Worm (Caenorhabditis elegans) whole organism, midembryonic: ENCODE data around the gene F32D8.13.

Experiments used
- T22C8.4 ChIP-seq: fragments of 200-800 bp; sonication (Bioruptor generic); IDR thresholded peaks from 2 replicates; pipeline ENCODE4 v1.3.6; 2022; ENCODE audit warnings: missing genetic modification characterization, missing compliant biosample characterization
- cog-1 ChIP-seq: sonication (generic microtip); optimal IDR thresholded peaks from 2 replicates; lab custom pipeline; 2016; ENCODE audit warnings: missing genetic modification characterization, missing compliant biosample characterization
- flt-1 ChIP-seq: fragments of 200-800 bp; sonication (Bioruptor generic); IDR thresholded peaks from 2 replicates; pipeline ENCODE4 v1.3.6; 2022; ENCODE audit warnings: missing genetic modification characterization, missing compliant biosample characterization
- klf-2 ChIP-seq: fragments of 200-800 bp; sonication (Bioruptor generic); conservative IDR thresholded peaks from 2 replicates; pipeline ENCODE4 v1.3.6; 2022; ENCODE audit warnings: missing genetic modification reagents, missing genetic modification characterization, missing compliant biosample characterization
- med-1 ChIP-seq: sonication (generic microtip); optimal IDR thresholded peaks from 2 replicates; lab custom pipeline; 2017; ENCODE audit warnings: missing genetic modification characterization, mild to moderate bottlenecking, missing compliant biosample characterization, antibody characterized with exemption, missing genetic modification reagents; ENCODE audit not compliant: insufficient read depth
- ref-1 ChIP-seq: fragments of 200-800 bp; sonication (Bioruptor generic); conservative IDR thresholded peaks from 2 replicates; pipeline ENCODE4 v1.3.6; 2022; ENCODE audit warnings: missing genetic modification reagents, missing genetic modification characterization, missing compliant biosample characterization
- tab-1 ChIP-seq: fragments of 200-800 bp; sonication (Bioruptor generic); IDR thresholded peaks from 2 replicates; pipeline ENCODE4 v1.3.6; 2022; ENCODE audit warnings: missing genetic modification characterization, missing compliant biosample characterization
- ztf-23 ChIP-seq: fragments of 200-800 bp; sonication (Bioruptor generic); IDR thresholded peaks from 2 replicates; pipeline ENCODE4 v1.3.6; 2022; ENCODE audit warnings: missing genetic modification reagents, missing genetic modification characterization, missing compliant biosample characterization
- ztf-29 ChIP-seq: fragments of 200-800 bp; sonication (Bioruptor generic); IDR thresholded peaks from 2 replicates; pipeline ENCODE4 v1.3.6; 2022; ENCODE audit warnings: missing genetic modification reagents, missing genetic modification characterization, missing compliant biosample characterization

Gene F32D8.13

DNA sequence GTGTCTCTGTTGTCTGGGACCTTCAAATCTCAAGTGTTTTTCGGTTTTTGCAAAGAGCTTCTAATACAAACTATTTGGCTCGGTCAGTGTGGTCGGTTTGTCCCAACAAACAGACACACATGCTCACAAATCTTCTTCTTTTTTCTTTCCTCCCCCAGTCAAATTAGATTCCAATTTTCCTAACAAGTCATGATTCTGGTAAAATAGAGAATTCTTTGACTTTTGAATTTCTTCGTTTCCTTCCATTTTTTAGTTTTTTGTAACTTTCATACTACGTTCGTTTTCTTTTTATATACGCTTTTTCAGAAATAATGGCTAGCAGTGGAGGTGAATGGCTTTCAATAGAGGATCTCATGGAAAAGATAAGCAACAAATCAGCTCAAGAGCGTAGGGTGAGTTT is 7.4 kb upstream of the F32D8.13 start, which contains the start of gene F32D8.15:
Gene F32D8.15 (plus strand): TSS at position 301 of the 400 bp plus-strand sequence.
- no peak for TF ChIP-seq med-1
- TF ChIP-seq cog-1 (tag; lab: Kevin White, UChicago): no peak
- TF ChIP-seq tab-1 (GFP tag; lab: Robert Waterston, UW): no peak
- no peak for TF ChIP-seq ztf-23 (GFP tag; lab: Robert Waterston, UW)
- no peak for TF ChIP-seq T22C8.4 (GFP tag; lab: Robert Waterston, UW)
- TF ChIP-seq ref-1: no peak
- TF ChIP-seq klf-2: no peak
- no peak for TF ChIP-seq flt-1 (GFP tag; lab: Robert Waterston, UW)
- no peak for TF ChIP-seq ztf-29 (GFP tag; lab: Robert Waterston, UW)

DNA sequence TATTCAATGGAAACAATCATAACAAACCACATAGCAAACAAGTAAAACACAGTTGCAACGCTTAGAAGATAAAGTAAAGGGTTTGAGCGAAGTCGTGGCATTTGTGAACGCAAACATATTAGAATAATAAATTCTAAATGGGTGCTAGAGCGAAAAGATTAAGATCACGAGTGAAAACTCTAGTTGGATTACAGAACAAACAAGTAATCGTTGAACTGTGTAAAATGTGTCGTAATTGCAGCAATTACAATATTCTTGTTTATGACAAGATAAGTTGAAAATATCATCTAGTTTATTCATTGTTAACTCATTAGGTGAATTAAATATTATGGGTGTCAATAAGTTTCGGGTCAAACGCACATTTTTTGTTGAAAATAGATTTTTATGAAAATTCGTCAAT is 6.3 kb upstream of the F32D8.13 start, which contains the start of gene F32D8.8:
Gene F32D8.8 (minus strand): TSS at position 101 of the 400 bp plus-strand sequence.
- TF ChIP-seq tab-1 (GFP tag; lab: Robert Waterston, UW): no peak

- TF ChIP-seq T22C8.4 (GFP tag; lab: Robert Waterston, UW) (no peak), cog-1 (tag; lab: Kevin White, UChicago) (no peak), ztf-29 (GFP tag; lab: Robert Waterston, UW) (no peak), flt-1 (GFP tag; lab: Robert Waterston, UW) (no peak), ztf-23 (GFP tag; lab: Robert Waterston, UW) (no peak), med-1 (no peak), ref-1 (no peak), klf-2 (no peak), tab-1 (GFP tag; lab: Robert Waterston, UW) (no peak)
Measured at ce11 chrV:10901125-10901524, 4.8 kb upstream of the F32D8.13 start, which contains the start of gene spp-16. spp-16 (minus strand) TSS chrV:10901303.

ce11 chrV:10898629-10899028 is 2.3 kb upstream of the F32D8.13 start:
- TF ChIP-seq tab-1 (GFP tag; lab: Robert Waterston, UW) (no peak), ztf-23 (GFP tag; lab: Robert Waterston, UW) (no peak), ztf-29 (GFP tag; lab: Robert Waterston, UW) (no peak), flt-1 (GFP tag; lab: Robert Waterston, UW) (no peak), cog-1 (tag; lab: Kevin White, UChicago) (no peak), med-1 (no peak)

ce11 chrV:10898107-10898506 is 1.8 kb upstream of the F32D8.13 start, which contains the start of gene F32D8.7:
F32D8.7 (plus strand) TSS chrV:10898435.
- TF ChIP-seq cog-1 (tag; lab: Kevin White, UChicago) (no peak), flt-1 (GFP tag; lab: Robert Waterston, UW) (no peak), ztf-23 (GFP tag; lab: Robert Waterston, UW) (no peak), T22C8.4 (GFP tag; lab: Robert Waterston, UW) (no peak), klf-2 (no peak), ref-1 (no peak), ztf-29 (GFP tag; lab: Robert Waterston, UW) (no peak), med-1 (no peak), tab-1 (GFP tag; lab: Robert Waterston, UW) (no peak)

DNA sequence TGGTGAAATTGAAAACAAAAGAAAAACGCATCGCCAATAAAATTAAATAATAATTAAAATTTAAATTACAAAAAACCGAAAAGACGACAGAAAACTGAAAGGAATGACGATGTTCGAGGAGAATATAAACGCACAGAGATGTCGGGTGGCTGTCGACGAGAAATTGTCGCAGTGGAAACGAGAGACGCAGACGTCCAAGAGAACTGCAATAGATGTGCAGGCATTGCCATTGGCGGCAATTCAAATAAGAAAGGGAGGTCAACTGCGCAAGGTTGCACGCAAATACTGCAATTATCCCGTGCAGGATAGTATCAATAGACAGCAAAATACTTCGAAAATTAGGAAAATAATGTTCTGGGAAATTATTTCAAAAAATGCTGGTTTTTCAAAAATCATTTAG is 829 bp upstream of the F32D8.13 start:
- TF ChIP-seq cog-1 (tag; lab: Kevin White, UChicago) (peak; percentile 95), tab-1 (GFP tag; lab: Robert Waterston, UW) (0 out of 2 replicates have a peak, but pooled peaks have one; percentile 36), ref-1 (no peak), flt-1 (GFP tag; lab: Robert Waterston, UW) (peak; percentile 86), ztf-29 (GFP tag; lab: Robert Waterston, UW) (no peak), ztf-23 (GFP tag; lab: Robert Waterston, UW) (peak; percentile 90), med-1 (no peak), klf-2 (no peak), T22C8.4 (GFP tag; lab: Robert Waterston, UW) (peak; percentile 49; the same call in 1 of the 2 replicates)

DNA sequence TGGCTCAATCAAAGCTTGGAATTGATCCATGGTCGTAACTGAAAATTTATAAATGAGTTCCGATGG is 596 bp upstream of the F32D8.13 start, which contains the start of gene sec-61.G:
Gene sec-61.G (minus strand): TSS at position 38 of the 66 bp plus-strand sequence.
- TF ChIP-seq cog-1 (tag; lab: Kevin White, UChicago) (no peak), tab-1 (GFP tag; lab: Robert Waterston, UW) (no peak), med-1 (no peak), klf-2 (no peak), ref-1 (no peak), ztf-23 (GFP tag; lab: Robert Waterston, UW) (no peak), flt-1 (GFP tag; lab: Robert Waterston, UW) (no peak), T22C8.4 (GFP tag; lab: Robert Waterston, UW) (no peak), ztf-29 (GFP tag; lab: Robert Waterston, UW) (no peak)

DNA sequence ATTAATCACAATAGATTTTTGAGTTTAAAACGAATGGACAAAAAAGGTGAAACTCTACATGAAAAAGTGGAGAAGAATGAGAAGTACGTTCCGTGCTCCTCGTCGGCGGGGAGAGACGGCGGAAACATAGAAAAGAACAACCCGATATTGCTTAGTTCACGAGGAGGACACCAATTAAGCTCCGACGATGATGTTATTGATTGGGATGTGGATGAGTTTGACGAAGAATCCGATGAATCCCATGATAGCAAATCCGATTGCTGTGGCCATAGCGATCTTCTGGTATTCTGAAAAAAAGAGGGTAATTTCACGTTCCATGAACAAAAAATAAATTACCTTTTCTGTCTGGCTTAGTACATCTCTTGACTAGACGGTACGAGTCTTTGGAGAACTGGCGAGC is 363 bp upstream of the F32D8.13 start:
- TF ChIP-seq T22C8.4 (GFP tag; lab: Robert Waterston, UW): no peak
- TF ChIP-seq ref-1: no peak
- TF ChIP-seq ztf-23 (GFP tag; lab: Robert Waterston, UW): no peak
- TF ChIP-seq flt-1 (GFP tag; lab: Robert Waterston, UW): no peak
- no peak for TF ChIP-seq klf-2
- TF ChIP-seq ztf-29 (GFP tag; lab: Robert Waterston, UW): no peak
- TF ChIP-seq med-1: no peak
- TF ChIP-seq cog-1 (tag; lab: Kevin White, UChicago): no peak
- no peak for TF ChIP-seq tab-1 (GFP tag; lab: Robert Waterston, UW)

DNA sequence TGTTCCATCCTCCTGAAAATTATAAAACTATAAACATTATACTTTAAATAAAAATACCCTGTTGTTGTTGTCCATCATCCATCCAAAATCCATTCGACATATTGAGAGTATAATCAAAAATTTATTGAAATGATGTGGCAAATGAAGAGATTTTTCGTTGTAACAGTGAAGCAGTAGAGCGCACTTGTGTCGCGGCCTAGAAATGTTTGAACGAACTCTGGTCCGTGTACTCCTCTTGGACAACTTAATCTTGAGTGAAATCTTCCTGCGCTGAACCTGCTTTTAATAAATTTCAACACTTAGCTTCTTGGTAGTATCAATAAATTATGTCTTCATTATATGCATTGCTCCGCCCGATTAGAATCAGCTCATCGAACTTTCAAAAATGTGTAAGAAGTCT is 1.7 kb downstream of the F32D8.13 start, which contains the start of the genes F32D8.14 and F32D8.5:
Gene F32D8.14 (minus strand): TSS at position 188 of the 400 bp plus-strand sequence.
Gene F32D8.5 (plus strand): TSS at position 200 of the 400 bp plus-strand sequence.
- TF ChIP-seq cog-1 (tag; lab: Kevin White, UChicago) (peak; percentile 4), ztf-23 (GFP tag; lab: Robert Waterston, UW) (peak; percentile 78; the same call in 1 of the 2 replicates), flt-1 (GFP tag; lab: Robert Waterston, UW) (peak; percentile 57; the same call in 1 of the 2 replicates), tab-1 (GFP tag; lab: Robert Waterston, UW) (no peak)

ce11 chrV:10893510-10894128 is 2.7 kb downstream of the F32D8.13 start, which contains the start of gene F32D8.4:
F32D8.4 (minus strand) TSS chrV:10893560.
- TF ChIP-seq klf-2: no peak
- TF ChIP-seq T22C8.4 (GFP tag; lab: Robert Waterston, UW): no peak
- no peak for TF ChIP-seq ztf-29 (GFP tag; lab: Robert Waterston, UW)
- TF ChIP-seq flt-1 (GFP tag; lab: Robert Waterston, UW): no peak
- TF ChIP-seq tab-1 (GFP tag; lab: Robert Waterston, UW): no peak
- no peak for TF ChIP-seq ztf-23 (GFP tag; lab: Robert Waterston, UW)
- no peak for TF ChIP-seq ref-1
- no peak for TF ChIP-seq cog-1 (tag; lab: Kevin White, UChicago)
- no peak for TF ChIP-seq med-1
